Worm (Caenorhabditis elegans) whole organism, young adult: ENCODE data around the gene eor-2.
A peak's percentile ranks its signal among the peaks of the same experiment; 100 is the strongest.

Experiments
- C06A6.2 ChIP-seq: fragments of 200-800 bp; sonication (Bioruptor generic); conservative IDR thresholded peaks from 2 replicates; pipeline ENCODE4 v1.3.6; 2022; ENCODE audit warnings: missing genetic modification characterization, missing compliant biosample characterization
- C17E4.6 ChIP-seq: fragments of 200-800 bp; sonication (Bioruptor generic); IDR thresholded peaks from 2 replicates; pipeline ENCODE4 v1.3.6; 2022; ENCODE audit warnings: missing genetic modification reagents, missing genetic modification characterization, missing compliant biosample characterization
- F55B11.4 ChIP-seq: sonication (generic microtip); optimal IDR thresholded peaks from 2 replicates; lab custom pipeline; 2016; ENCODE audit warnings: missing compliant biosample characterization, missing genetic modification characterization, borderline replicate concordance; ENCODE audit not compliant: insufficient read depth
- F57C9.4 ChIP-seq: sonication (generic microtip); optimal IDR thresholded peaks from 2 replicates; lab custom pipeline; 2017; ENCODE audit warnings: mild to moderate bottlenecking, missing genetic modification characterization, missing compliant biosample characterization
- K12H6.12 ChIP-seq: fragments of 200-800 bp; sonication (Bioruptor generic); optimal IDR thresholded peaks from 2 replicates; lab custom pipeline; 2018; ENCODE audit warnings: mild to moderate bottlenecking, missing genetic modification characterization, missing compliant biosample characterization
- T07F8.4 ChIP-seq: sonication (generic microtip); optimal IDR thresholded peaks from 2 replicates; lab custom pipeline; 2016; ENCODE audit warnings: mild to moderate bottlenecking, missing genetic modification characterization, moderate library complexity, missing compliant biosample characterization
- Y53G8AR.9 ChIP-seq: fragments of 200-800 bp; sonication (Bioruptor generic); conservative IDR thresholded peaks from 2 replicates; pipeline ENCODE4 v1.3.6; 2022; ENCODE audit warnings: missing genetic modification reagents, missing genetic modification characterization, missing compliant biosample characterization
- atf-7 ChIP-seq: sonication (generic microtip); optimal IDR thresholded peaks from 2 replicates; lab custom pipeline; 2017; ENCODE audit warnings: mild to moderate bottlenecking, missing genetic modification characterization, missing compliant biosample characterization
- attf-6 ChIP-seq: fragments of 200-800 bp; sonication (Bioruptor generic); IDR thresholded peaks from 2 replicates; pipeline ENCODE4 v1.3.6; 2022; ENCODE audit warnings: missing genetic modification reagents, missing genetic modification characterization, missing compliant biosample characterization
- bed-1 ChIP-seq: fragments of 200-800 bp; sonication (Bioruptor generic); IDR thresholded peaks from 2 replicates; pipeline ENCODE4 v1.3.6; 2022; ENCODE audit warnings: missing genetic modification reagents, missing genetic modification characterization, missing compliant biosample characterization
- cebp-2 ChIP-seq: fragments of 200-800 bp; sonication (Bioruptor generic); IDR thresholded peaks from 2 replicates; pipeline ENCODE4 v1.3.6; 2022; ENCODE audit warnings: missing genetic modification characterization, missing compliant biosample characterization
- ceh-27 ChIP-seq: fragments of 200-800 bp; sonication (Bioruptor generic); optimal IDR thresholded peaks from 2 replicates; lab custom pipeline; 2018; ENCODE audit warnings: mild to moderate bottlenecking, missing genetic modification characterization, moderate library complexity, missing compliant biosample characterization
- ceh-40 ChIP-seq: fragments of 200-800 bp; sonication (Bioruptor generic); IDR thresholded peaks from 2 replicates; pipeline ENCODE4 v1.3.6; 2022; ENCODE audit warnings: missing genetic modification characterization, missing compliant biosample characterization
- ceh-91 ChIP-seq: fragments of 200-800 bp; sonication (Bioruptor generic); IDR thresholded peaks from 2 replicates; pipeline ENCODE4 v1.3.6; 2022; ENCODE audit warnings: missing genetic modification reagents, missing genetic modification characterization, missing compliant biosample characterization
- die-1 ChIP-seq: sonication (generic microtip); optimal IDR thresholded peaks from 2 replicates; lab custom pipeline; 2016; ENCODE audit warnings: missing genotype, mild to moderate bottlenecking, missing genetic modification characterization, missing compliant biosample characterization
- dox-1 ChIP-seq: fragments of 200-800 bp; sonication (Bioruptor generic); IDR thresholded peaks from 2 replicates; pipeline ENCODE4 v1.3.6; 2022; ENCODE audit warnings: missing genetic modification reagents, missing genetic modification characterization, missing compliant biosample characterization
- egrh-3 ChIP-seq: fragments of 200-800 bp; sonication (Bioruptor generic); IDR thresholded peaks from 2 replicates; pipeline ENCODE4 v1.3.6; 2022; ENCODE audit warnings: missing genetic modification reagents, missing genetic modification characterization, missing compliant biosample characterization
- ets-4 ChIP-seq: fragments of 200-800 bp; sonication (Bioruptor generic); optimal IDR thresholded peaks from 2 replicates; lab custom pipeline; 2018; ENCODE audit warnings: mild to moderate bottlenecking, missing genetic modification characterization, missing compliant biosample characterization
- gei-17 ChIP-seq: fragments of 200-800 bp; sonication (Bioruptor generic); optimal IDR thresholded peaks from 2 replicates; lab custom pipeline; 2018; ENCODE audit warnings: mild to moderate bottlenecking, missing genetic modification characterization, missing compliant biosample characterization
- hlh-12 ChIP-seq: sonication (generic microtip); optimal IDR thresholded peaks from 2 replicates; lab custom pipeline; 2016; ENCODE audit warnings: missing genetic modification characterization, missing compliant biosample characterization
- hmg-1.2 ChIP-seq: fragments of 200-800 bp; sonication (Bioruptor generic); IDR thresholded peaks from 2 replicates; pipeline ENCODE4 v1.3.6; 2022; ENCODE audit warnings: missing genetic modification reagents, missing genetic modification characterization, missing compliant biosample characterization
- hmg-20 ChIP-seq: fragments of 200-800 bp; sonication (Bioruptor generic); IDR thresholded peaks from 2 replicates; pipeline ENCODE4 v1.3.6; 2022; ENCODE audit warnings: missing genetic modification reagents, missing genetic modification characterization, missing compliant biosample characterization
- hrde-1 ChIP-seq: sonication (generic microtip); optimal IDR thresholded peaks from 2 replicates; lab custom pipeline; 2016; ENCODE audit warnings: missing genetic modification characterization, mild to moderate bottlenecking, missing compliant biosample characterization, moderate library complexity, missing genotype, missing genetic modification reagents, borderline replicate concordance
- lag-1 ChIP-seq: fragments of 200-800 bp; sonication (Bioruptor generic); IDR thresholded peaks from 2 replicates; pipeline ENCODE4 v1.3.6; 2022; ENCODE audit warnings: missing genetic modification reagents, missing genetic modification characterization, missing compliant biosample characterization
- let-607 ChIP-seq, 2 experiments: fragments of 200-800 bp in 1 of 2; sonication (Bioruptor generic) in 1 of 2; sonication (generic microtip) in 1 of 2; optimal IDR thresholded peaks; 2 replicates each; lab custom pipeline; 2016 to 2018; ENCODE audit warnings: mild to moderate bottlenecking in 2 of 2, missing compliant biosample characterization in 2 of 2, missing genetic modification characterization in 2 of 2, moderate library complexity in 2 of 2, missing genotype in 1 of 2
- lin-35 ChIP-seq, 3 experiments: fragments of 150-350 bp in 2 of 3; sonication (generic microtip) in 1 of 3; optimal IDR thresholded peaks; 2 replicates each; lab custom pipeline; 2014 to 2018; ENCODE audit warnings: missing biosample characterization in 3 of 3, missing genetic modification characterization in 3 of 3, missing genetic modification reagents in 3 of 3
- lsy-27 ChIP-seq: sonication (generic microtip); optimal IDR thresholded peaks from 2 replicates; lab custom pipeline; 2017; ENCODE audit warnings: missing genetic modification characterization, mild to moderate bottlenecking, missing compliant biosample characterization, antibody characterized with exemption, missing genotype, borderline replicate concordance; ENCODE audit not compliant: insufficient read depth
- madf-6 ChIP-seq: fragments of 200-800 bp; sonication (Bioruptor generic); IDR thresholded peaks from 2 replicates; pipeline ENCODE4 v1.3.6; 2022; ENCODE audit warnings: missing genetic modification reagents, missing genetic modification characterization, missing compliant biosample characterization
- mcd-1 ChIP-seq: fragments of 200-800 bp; sonication (Bioruptor generic); IDR thresholded peaks from 2 replicates; pipeline ENCODE4 v1.3.6; 2022; ENCODE audit warnings: missing genetic modification reagents, missing genetic modification characterization, missing compliant biosample characterization
- mes-4 ChIP-seq: sonication (generic microtip); optimal IDR thresholded peaks from 2 replicates; lab custom pipeline; 2016; ENCODE audit warnings: missing genotype, missing genetic modification characterization, missing compliant biosample characterization
- nfya-1 ChIP-seq: sonication (generic microtip); optimal IDR thresholded peaks from 2 replicates; lab custom pipeline; 2017; ENCODE audit warnings: antibody characterized with exemption, missing compliant biosample characterization, missing genetic modification characterization, borderline replicate concordance; ENCODE audit not compliant: insufficient read depth
- repo-1 ChIP-seq: sonication (generic microtip); optimal IDR thresholded peaks from 2 replicates; lab custom pipeline; 2017; ENCODE audit warnings: mild to moderate bottlenecking, missing genetic modification characterization, missing compliant biosample characterization
- rpc-1 ChIP-seq, 2 experiments: fragments of 150-350 bp in 1 of 2; sonication (generic microtip) in 1 of 2; optimal IDR thresholded peaks; 2 replicates each; lab custom pipeline; 2014 to 2018; ENCODE audit warnings: missing biosample characterization in 1 of 2, missing genetic modification characterization in 1 of 2, missing genetic modification reagents in 1 of 2, missing genotype in 1 of 2
- snpc-1.3 ChIP-seq: sonication (generic microtip); optimal IDR thresholded peaks from 2 replicates; lab custom pipeline; 2017; ENCODE audit warnings: missing genetic modification characterization, mild to moderate bottlenecking, missing compliant biosample characterization, antibody characterized with exemption, moderate library complexity, missing genotype, missing genetic modification reagents; ENCODE audit not compliant: insufficient read depth
- snpc-3.4 ChIP-seq: sonication (generic microtip); optimal IDR thresholded peaks from 2 replicates; lab custom pipeline; 2017; ENCODE audit warnings: missing genetic modification characterization, mild to moderate bottlenecking, missing compliant biosample characterization, antibody characterized with exemption, moderate library complexity, missing genotype, missing genetic modification reagents
- zim-3 ChIP-seq: sonication (generic microtip); optimal IDR thresholded peaks from 2 replicates; lab custom pipeline; 2017; ENCODE audit warnings: mild to moderate bottlenecking, missing genetic modification characterization, moderate library complexity, missing compliant biosample characterization
- ztf-18 ChIP-seq: sonication (generic microtip); optimal IDR thresholded peaks from 2 replicates; lab custom pipeline; 2016; ENCODE audit warnings: missing genotype, mild to moderate bottlenecking, missing genetic modification characterization, missing compliant biosample characterization
- ztf-22 ChIP-seq: fragments of 200-800 bp; sonication (Bioruptor generic); optimal IDR thresholded peaks from 2 replicates; lab custom pipeline; 2018; ENCODE audit warnings: mild to moderate bottlenecking, missing genetic modification characterization, moderate library complexity, missing compliant biosample characterization
- ztf-26 ChIP-seq: sonication (generic microtip); optimal IDR thresholded peaks from 2 replicates; lab custom pipeline; 2017; ENCODE audit warnings: missing genetic modification characterization, missing compliant biosample characterization

The eor-2 gene

ce11 chrX:14610093-14610763, 7.4 kb downstream of the eor-2 start (continued):
- no peak for TF ChIP-seq let-607 (tag; optimal IDR thresholded peaks at IDR 0.05; lab: Kevin White, UChicago)
- TF ChIP-seq ets-4 (GFP tag; lab: Kevin White, UChicago): no peak
- TF ChIP-seq egrh-3: no peak
- TF ChIP-seq ztf-26 (tag; lab: Kevin White, UChicago): no peak
- no peak for TF ChIP-seq die-1 (tag; lab: Kevin White, UChicago)
- TF ChIP-seq lsy-27 (tag; lab: Kevin White, UChicago): no peak
- TF ChIP-seq ceh-91 (GFP tag; lab: Robert Waterston, UW): no peak
- TF ChIP-seq hlh-12 (tag; lab: Kevin White, UChicago): no peak
- TF ChIP-seq T07F8.4 (tag; lab: Kevin White, UChicago): no peak
- peak; percentile 77 for TF ChIP-seq atf-7 (tag; lab: Kevin White, UChicago)
- TF ChIP-seq C06A6.2 (GFP tag; lab: Robert Waterston, UW): no peak
- TF ChIP-seq F55B11.4 (tag; lab: Kevin White, UChicago): no peak
- TF ChIP-seq snpc-3.4 (tag; lab: Kevin White, UChicago): no peak
- TF ChIP-seq zim-3 (tag; lab: Kevin White, UChicago): no peak
- TF ChIP-seq nfya-1 (tag; lab: Kevin White, UChicago): no peak
- TF ChIP-seq cebp-2 (GFP tag; lab: Robert Waterston, UW): no peak
- peak; percentile 29; the same call in 1 of the 2 replicates for TF ChIP-seq dox-1 (GFP tag; lab: Robert Waterston, UW)
- no peak for TF ChIP-seq mes-4 (tag; lab: Kevin White, UChicago)
- no peak for TF ChIP-seq ztf-18 (tag; lab: Kevin White, UChicago)
- no peak for TF ChIP-seq snpc-1.3
- 0 out of 2 replicates have a peak, but pooled peaks have one; percentile 18 for TF ChIP-seq madf-6 (GFP tag; lab: Robert Waterston, UW)
- no peak for TF ChIP-seq K12H6.12 (tag; lab: Kevin White, UChicago)
- no peak for TF ChIP-seq lag-1 (GFP tag; lab: Robert Waterston, UW)
- peak; percentile 33 for TF ChIP-seq gei-17 (GFP tag; lab: Kevin White, UChicago)
- peak in 1 of 3 experiments; percentile 32 for TF ChIP-seq lin-35 (GFP tag; optimal IDR thresholded peaks at IDR 0.05; lab: Kevin White, UChicago)
- peak; percentile 89; the same call in 1 of the 2 replicates for TF ChIP-seq hmg-1.2 (GFP tag; lab: Robert Waterston, UW)
- no peak for TF ChIP-seq bed-1 (GFP tag; lab: Robert Waterston, UW)
- TF ChIP-seq hrde-1: no peak
- no peak for TF ChIP-seq rpc-1 (optimal IDR thresholded peaks at IDR 0.05; lab: Kevin White, UChicago)
- no peak for TF ChIP-seq rpc-1 (tag; optimal IDR thresholded peaks at IDR 0.05; lab: Kevin White, UChicago)
- TF ChIP-seq F57C9.4 (tag; lab: Kevin White, UChicago): no peak
- no peak for TF ChIP-seq C17E4.6 (GFP tag; lab: Robert Waterston, UW)
- no peak for TF ChIP-seq ztf-22 (GFP tag; lab: Kevin White, UChicago)
- peak; percentile 22 for TF ChIP-seq ceh-27 (GFP tag; lab: Kevin White, UChicago)
- no peak for TF ChIP-seq hmg-20 (GFP tag; lab: Robert Waterston, UW)
- no peak for TF ChIP-seq Y53G8AR.9 (GFP tag; lab: Robert Waterston, UW)
- TF ChIP-seq ceh-40 (GFP tag; lab: Robert Waterston, UW): no peak
- TF ChIP-seq mcd-1: no peak
- TF ChIP-seq attf-6 (GFP tag; lab: Robert Waterston, UW): no peak
- TF ChIP-seq repo-1 (tag; lab: Kevin White, UChicago): no peak
